Worm (Caenorhabditis elegans) whole organism, L3 larva: ENCODE results near the gene eif-3.D.
A peak's percentile ranks its signal among the peaks of the same experiment; 100 is the strongest.
"Not testable (repeated sequence)": the region's sequence is repeated elsewhere in the genome, so short reads cannot be mapped to it uniquely, and the experiment has no call there.

Experiments
- R02D3.7 ChIP-seq: fragments of 150-350 bp; optimal IDR thresholded peaks from 2 replicates; lab custom pipeline; 2014; ENCODE audit warnings: missing biosample characterization, missing genetic modification characterization
- ZK546.5 ChIP-seq: sonication (generic microtip); optimal IDR thresholded peaks from 2 replicates; lab custom pipeline; 2017; ENCODE audit warnings: missing biosample characterization, missing genetic modification characterization
- aly-2 ChIP-seq: fragments of 150-350 bp; optimal IDR thresholded peaks from 2 replicates; lab custom pipeline; 2014; ENCODE audit warnings: missing biosample characterization, missing genetic modification characterization
- ama-1 ChIP-seq: fragments of 150-350 bp; optimal IDR thresholded peaks from 2 replicates; lab custom pipeline; 2018
- ceh-16 ChIP-seq: sonication (generic microtip); optimal IDR thresholded peaks from 2 replicates; lab custom pipeline; 2017; ENCODE audit warnings: missing biosample characterization, missing genetic modification characterization
- ceh-28 ChIP-seq: fragments of 150-350 bp; optimal IDR thresholded peaks from 2 replicates; lab custom pipeline; 2014; ENCODE audit warnings: missing biosample characterization, missing genetic modification reagents, missing genetic modification characterization
- ceh-9 ChIP-seq: sonication (generic microtip); optimal IDR thresholded peaks from 2 replicates; lab custom pipeline; 2018; ENCODE audit warnings: missing biosample characterization, missing genetic modification characterization
- daf-12 ChIP-seq: fragments of 150-350 bp; optimal IDR thresholded peaks from 2 replicates; lab custom pipeline; 2014; ENCODE audit warnings: missing biosample characterization, missing genetic modification reagents, missing genetic modification characterization
- egl-5 ChIP-seq: fragments of 150-350 bp; optimal IDR thresholded peaks from 2 replicates; lab custom pipeline; 2017; ENCODE audit warnings: missing biosample characterization, missing genetic modification reagents, missing genetic modification characterization, inconsistent platforms
- elt-2 ChIP-seq: sonication (generic microtip); optimal IDR thresholded peaks from 2 replicates; lab custom pipeline; 2016; ENCODE audit warnings: missing genetic modification reagents, mild to moderate bottlenecking, missing genetic modification characterization, missing compliant biosample characterization
- elt-3 ChIP-seq, 3 experiments: fragments of 150-350 bp in 1 of 3; sonication (generic microtip) in 2 of 3; optimal IDR thresholded peaks; 2 replicates in 2 of 3; 4 replicates in 1 of 3; lab custom pipeline; 2014 to 2017; ENCODE audit warnings: missing biosample characterization in 3 of 3, missing genetic modification characterization in 3 of 3
- eor-1 ChIP-seq, 2 experiments: fragments of 150-350 bp; optimal IDR thresholded peaks; 2 replicates each; lab custom pipeline; 2014 to 2018; ENCODE audit warnings: missing biosample characterization in 2 of 2, missing genetic modification characterization in 2 of 2
- fkh-2 ChIP-seq: fragments of 150-350 bp; optimal IDR thresholded peaks from 2 replicates; lab custom pipeline; 2014; ENCODE audit warnings: missing biosample characterization, missing genetic modification reagents, missing genetic modification characterization
- hmg-11 ChIP-seq: sonication (generic microtip); optimal IDR thresholded peaks from 2 replicates; lab custom pipeline; 2016; ENCODE audit warnings: missing genetic modification characterization, missing compliant biosample characterization
- jun-1 ChIP-seq: fragments of 150-350 bp; optimal IDR thresholded peaks from 2 replicates; lab custom pipeline; 2014; ENCODE audit warnings: missing biosample characterization, missing genetic modification reagents, missing genetic modification characterization
- lin-15B ChIP-seq: fragments of 150-350 bp; optimal IDR thresholded peaks from 2 replicates; lab custom pipeline; 2014; ENCODE audit warnings: missing biosample characterization, missing genetic modification characterization
- lin-39 ChIP-seq: fragments of 150-350 bp; optimal IDR thresholded peaks from 2 replicates; lab custom pipeline; 2018; ENCODE audit warnings: missing biosample characterization, missing genetic modification reagents, missing genetic modification characterization
- lsy-12 ChIP-seq: sonication (generic microtip); optimal IDR thresholded peaks from 2 replicates; lab custom pipeline; 2016; ENCODE audit warnings: mild to moderate bottlenecking, missing genetic modification characterization, missing compliant biosample characterization
- mml-1 ChIP-seq: fragments of 150-350 bp; sonication (generic microtip); optimal IDR thresholded peaks from 3 replicates; lab custom pipeline; 2014; ENCODE audit warnings: missing biosample characterization, missing genetic modification characterization
- nfya-1 ChIP-seq: sonication (generic microtip); optimal IDR thresholded peaks from 2 replicates; lab custom pipeline; 2017; ENCODE audit warnings: missing genetic modification characterization, mild to moderate bottlenecking, missing compliant biosample characterization, antibody characterized with exemption, moderate library complexity; ENCODE audit not compliant: insufficient read depth
- nhr-11 ChIP-seq: fragments of 150-350 bp; optimal IDR thresholded peaks from 2 replicates; lab custom pipeline; 2014; ENCODE audit warnings: missing biosample characterization, missing genetic modification characterization
- nhr-12 ChIP-seq: fragments of 150-350 bp; optimal IDR thresholded peaks from 2 replicates; lab custom pipeline; 2014; ENCODE audit warnings: missing biosample characterization, missing genetic modification characterization
- nhr-237 ChIP-seq: fragments of 150-350 bp; optimal IDR thresholded peaks from 2 replicates; lab custom pipeline; 2014; ENCODE audit warnings: missing biosample characterization, missing genetic modification characterization
- nhr-25 ChIP-seq: sonication (generic microtip); optimal IDR thresholded peaks from 2 replicates; lab custom pipeline; 2017; ENCODE audit warnings: missing biosample characterization, missing genetic modification characterization
- nhr-67 ChIP-seq: fragments of 150-350 bp; optimal IDR thresholded peaks from 2 replicates; lab custom pipeline; 2014; ENCODE audit warnings: missing biosample characterization, missing genetic modification characterization
- nhr-76 ChIP-seq: fragments of 150-350 bp; sonication (generic microtip); optimal IDR thresholded peaks from 5 replicates; lab custom pipeline; 2014; ENCODE audit warnings: missing biosample characterization, missing genetic modification characterization
- nhr-77 ChIP-seq: fragments of 150-350 bp; optimal IDR thresholded peaks from 2 replicates; lab custom pipeline; 2014; ENCODE audit warnings: missing biosample characterization, missing genetic modification characterization
- pha-4 ChIP-seq: fragments of 150-350 bp; optimal IDR thresholded peaks from 2 replicates; lab custom pipeline; 2014; ENCODE audit warnings: missing biosample characterization, missing genetic modification reagents, missing genetic modification characterization
- pqm-1 ChIP-seq: fragments of 150-350 bp; optimal IDR thresholded peaks from 2 replicates; lab custom pipeline; 2017; ENCODE audit warnings: missing biosample characterization, missing genetic modification characterization, inconsistent platforms
- skn-1 ChIP-seq: fragments of 150-350 bp; optimal IDR thresholded peaks from 2 replicates; lab custom pipeline; 2014; ENCODE audit warnings: missing biosample characterization, missing genetic modification characterization
- tbx-2 ChIP-seq: sonication (generic microtip); optimal IDR thresholded peaks from 2 replicates; lab custom pipeline; 2016; ENCODE audit warnings: mild to moderate bottlenecking, missing genetic modification characterization, missing compliant biosample characterization
- ztf-11 ChIP-seq: fragments of 150-350 bp; optimal IDR thresholded peaks from 2 replicates; lab custom pipeline; 2014; ENCODE audit warnings: missing biosample characterization, missing genetic modification characterization

eif-3.D gene

ce11 chrIII:9001899-9002298, 30.5 kb upstream of the eif-3.D start, which contains the start of gene rpn-6.2:
rpn-6.2 (minus strand) TSS chrIII:9001999.
- TF ChIP-seq lin-39 (tag; lab: Kevin White, UChicago) (no peak), egl-5 (tag; lab: Kevin White, UChicago) (no peak), ztf-11 (tag; lab: Kevin White, UChicago) (no peak), tbx-2 (tag; lab: Kevin White, UChicago) (no peak), ceh-9 (tag; lab: Kevin White, UChicago) (no peak), aly-2 (tag; lab: Kevin White, UChicago) (no peak), nhr-237 (no peak), nhr-12 (no peak), daf-12 (tag; lab: Kevin White, UChicago) (no peak), ama-1 (no peak)

ce11 chrIII:9001491-9001890, 30.1 kb upstream of the eif-3.D start:
- TF ChIP-seq nfya-1 = no peak
- TF ChIP-seq R02D3.7 (tag; lab: Kevin White, UChicago) = no peak
- no peak for TF ChIP-seq lin-15B (tag; lab: Kevin White, UChicago)
- no peak for TF ChIP-seq nhr-67 (tag; lab: Kevin White, UChicago)
- no peak for TF ChIP-seq skn-1
- no peak for TF ChIP-seq eor-1 (tag; optimal IDR thresholded peaks at IDR 0.05; lab: Kevin White, UChicago)
- no peak for TF ChIP-seq ZK546.5 (tag; lab: Kevin White, UChicago)
- TF ChIP-seq ztf-11 (tag; lab: Kevin White, UChicago) = no peak
- no peak for TF ChIP-seq hmg-11 (tag; lab: Kevin White, UChicago)
- TF ChIP-seq nhr-76 = no peak
- no peak for TF ChIP-seq nhr-77 (tag; lab: Kevin White, UChicago)
- no peak for TF ChIP-seq elt-2 (tag; lab: Kevin White, UChicago)
- TF ChIP-seq nhr-12 = no peak

ce11 chrIII:8999508-8999907, 28.1 kb upstream of the eif-3.D start, which contains the start of gene F59B2.3:
F59B2.3 (minus strand) TSS chrIII:8999766.
- no peak for TF ChIP-seq ceh-28 (tag; lab: Kevin White, UChicago)
- TF ChIP-seq elt-2 (tag; lab: Kevin White, UChicago) = peak; percentile 5

- peak; percentile 19 for TF ChIP-seq hmg-11 (tag; lab: Kevin White, UChicago)
- no peak for TF ChIP-seq mml-1
Observed at ce11 chrIII:8998884-8999283, 27.5 kb upstream of the eif-3.D start.

- peak; percentile 79 for TF ChIP-seq elt-2 (tag; lab: Kevin White, UChicago)
- TF ChIP-seq ceh-16 = no peak
- peak; percentile 47 for TF ChIP-seq pqm-1 (tag; lab: Kevin White, UChicago)
Observed at ce11 chrIII:8997821-8998220, 26.4 kb upstream of the eif-3.D start.

- TF ChIP-seq hmg-11 (tag; lab: Kevin White, UChicago) (no peak), lsy-12 (tag; lab: Kevin White, UChicago) (no peak), jun-1 (tag; lab: Kevin White, UChicago) (no peak), tbx-2 (tag; lab: Kevin White, UChicago) (no peak), nhr-25 (tag; lab: Kevin White, UChicago) (no peak), elt-3 (tag; optimal IDR thresholded peaks at IDR 0.05; lab: Kevin White, UChicago) (no peak), ama-1 (no peak), fkh-2 (no peak), pha-4 (no peak), nhr-11 (tag; lab: Kevin White, UChicago) (no peak)
Observed at ce11 chrIII:8996686-8997085, 25.3 kb upstream of the eif-3.D start, which contains the start of gene skat-1. skat-1 (minus strand) TSS chrIII:8996786.

ce11 chrIII:8989752-8990151, 18.4 kb upstream of the eif-3.D start, which contains the start of gene R08D7.7:
R08D7.7 (plus strand) TSS chrIII:8990052.
- not testable (repeated sequence) for TF ChIP-seq jun-1 (tag; lab: Kevin White, UChicago); nhr-12; fkh-2
